Fruit fly (Drosophila melanogaster): ENCODE results near the gene CG42853.

Gene CG42853

dm6 chr3L:18077649-18078417 lies 44.0 kb downstream of the CG42853 start (continued):
- TF ChIP-seq Trl (optimal IDR thresholded peaks at IDR 0.05), result peak; percentile 3 to 41
- no peak for TF ChIP-seq Trl (GFP tag; optimal IDR thresholded peaks at IDR 0.05)
- TF ChIP-seq BtbVII (GFP tag; optimal IDR thresholded peaks at IDR 0.05), result peak; percentile 6
- peak; percentile 32; the same call in 1 of the 2 replicates for TF ChIP-seq H2.0 (GFP tag; IDR thresholded peaks at IDR 0.05)
- TF ChIP-seq zen2 (GFP tag; IDR thresholded peaks at IDR 0.05; ENCODE audit: partially characterized antibody), result 0 out of 3 replicates have a peak, but pooled peaks have one; percentile 10
- no peak for TF ChIP-seq D (optimal IDR thresholded peaks at IDR 0.05)
- TF ChIP-seq D (GFP tag; optimal IDR thresholded peaks at IDR 0.05), result peak; percentile 36
- peak; percentile 42 for TF ChIP-seq CG9727 (GFP tag; optimal IDR thresholded peaks at IDR 0.05)
- peak; percentile 8 for TF ChIP-seq tap (tag; optimal IDR thresholded peaks at IDR 0.05)
- peak; percentile 6 for TF ChIP-seq CG6813 (GFP tag; optimal IDR thresholded peaks at IDR 0.05)
- no peak for TF ChIP-seq MTF-1 (GFP tag; optimal IDR thresholded peaks at IDR 0.05; ENCODE audit: borderline replicate concordance)
- TF ChIP-seq ind (GFP tag; optimal IDR thresholded peaks at IDR 0.05), result peak; percentile 2
- TF ChIP-seq CG30403 (GFP tag; optimal IDR thresholded peaks at IDR 0.05), result peak; percentile 11
- no peak for TF ChIP-seq zfh2 (GFP tag; optimal IDR thresholded peaks at IDR 0.05)
- no peak for TF ChIP-seq CG31224 (GFP tag; IDR thresholded peaks at IDR 0.05)
- TF ChIP-seq luna (GFP tag; optimal IDR thresholded peaks at IDR 0.05), result no peak
- TF ChIP-seq dmrt11E (tag; optimal IDR thresholded peaks at IDR 0.05), result peak; percentile 15
- TF ChIP-seq Bdp1 (GFP tag; optimal IDR thresholded peaks at IDR 0.05), result no peak
- TF ChIP-seq CG13424 (tag; optimal IDR thresholded peaks at IDR 0.05), result peak; percentile 61
- no peak for TF ChIP-seq pita (GFP tag; optimal IDR thresholded peaks at IDR 0.05)
- TF ChIP-seq nom (GFP tag; optimal IDR thresholded peaks at IDR 0.05), result peak; percentile 86
- peak; percentile 3 for TF ChIP-seq cg (GFP tag; optimal IDR thresholded peaks at IDR 0.05)
- TF ChIP-seq Sox102F (GFP tag; optimal IDR thresholded peaks at IDR 0.05), result peak; percentile 41
- peak; percentile 23 for TF ChIP-seq Blimp-1 (GFP tag; optimal IDR thresholded peaks at IDR 0.05)
- no peak for TF ChIP-seq wor (GFP tag; IDR thresholded peaks at IDR 0.05)
- no peak for TF ChIP-seq onecut (GFP tag; IDR thresholded peaks at IDR 0.05)
- TF ChIP-seq Sry-δ (GFP tag; optimal IDR thresholded peaks at IDR 0.05), result no peak
- TF ChIP-seq CG10267 (tag; optimal IDR thresholded peaks at IDR 0.05), result peak; percentile 38
- no peak for TF ChIP-seq eyg (GFP tag; optimal IDR thresholded peaks at IDR 0.05)
- TF ChIP-seq unpg (GFP tag; optimal IDR thresholded peaks at IDR 0.05), result peak; percentile 35
- peak; percentile 36 for TF ChIP-seq CG8388 (GFP tag; optimal IDR thresholded peaks at IDR 0.05)
- peak; percentile 24 for TF ChIP-seq ewg (GFP tag; optimal IDR thresholded peaks at IDR 0.05)
- no peak for TF ChIP-seq repo (GFP tag; optimal IDR thresholded peaks at IDR 0.05)
- peak; percentile 11; the same call in 1 of the 2 replicates for TF ChIP-seq sisA (GFP tag; IDR thresholded peaks at IDR 0.05)
- TF ChIP-seq gem (tag; optimal IDR thresholded peaks at IDR 0.05), result peak; percentile 75
- no peak for TF ChIP-seq jigr1 (GFP tag; IDR thresholded peaks at IDR 0.05)
- TF ChIP-seq Hr3 (GFP tag; optimal IDR thresholded peaks at IDR 0.05), result peak; percentile 18
- peak; percentile 62 for TF ChIP-seq CG18262 (tag; optimal IDR thresholded peaks at IDR 0.05)
- peak; percentile 27 for TF ChIP-seq tin (GFP tag; optimal IDR thresholded peaks at IDR 0.05)
- peak; percentile 26; the same call in 1 of the 2 replicates for TF ChIP-seq E2f1 (GFP tag; IDR thresholded peaks at IDR 0.05)
- TF ChIP-seq CG4424 (GFP tag; optimal IDR thresholded peaks at IDR 0.05), result peak; percentile 6
- peak; percentile 47 for TF ChIP-seq fd96Cb (tag; optimal IDR thresholded peaks at IDR 0.05)
- TF ChIP-seq CG2712 (tag; optimal IDR thresholded peaks at IDR 0.05), result peak; percentile 72
- peak; percentile 25 for TF ChIP-seq CG18599 (GFP tag; optimal IDR thresholded peaks at IDR 0.05)
- TF ChIP-seq B-H1 (GFP tag; IDR thresholded peaks at IDR 0.05), result no peak
- TF ChIP-seq Six4 (GFP tag; optimal IDR thresholded peaks at IDR 0.05), result peak; percentile 8
- peak; percentile 50 for TF ChIP-seq Oli (tag; optimal IDR thresholded peaks at IDR 0.05)
- peak; percentile 23 for TF ChIP-seq CG1832 (GFP tag; optimal IDR thresholded peaks at IDR 0.05)
- TF ChIP-seq HmgZ (tag; optimal IDR thresholded peaks at IDR 0.05), result no peak

Measured in whole organism, embryonic.